Worm (Caenorhabditis elegans) whole organism, young adult: ENCODE results near the gene F58E2.2.

ENCODE experiments used
- B0019.2 ChIP-seq: fragments of 200-800 bp; sonication (Bioruptor generic); conservative IDR thresholded peaks from 2 replicates; pipeline ENCODE4 v1.3.6; 2022; ENCODE audit warnings: missing genetic modification reagents, missing genetic modification characterization, missing compliant biosample characterization
- C06A6.2 ChIP-seq: fragments of 200-800 bp; sonication (Bioruptor generic); conservative IDR thresholded peaks from 2 replicates; pipeline ENCODE4 v1.3.6; 2022; ENCODE audit warnings: missing genetic modification characterization, missing compliant biosample characterization
- F10E7.11 ChIP-seq: sonication (generic microtip); optimal IDR thresholded peaks from 2 replicates; lab custom pipeline; 2017; ENCODE audit warnings: mild to moderate bottlenecking, missing genetic modification characterization, moderate library complexity, missing compliant biosample characterization
- F23B12.7 ChIP-seq: sonication (generic microtip); optimal IDR thresholded peaks from 2 replicates; lab custom pipeline; 2017; ENCODE audit warnings: missing genetic modification characterization, mild to moderate bottlenecking, missing compliant biosample characterization, antibody characterized with exemption, moderate library complexity; ENCODE audit not compliant: insufficient read depth
- F52B5.7 ChIP-seq: sonication (generic microtip); optimal IDR thresholded peaks from 2 replicates; lab custom pipeline; 2016; ENCODE audit warnings: mild to moderate bottlenecking, missing genetic modification characterization, missing compliant biosample characterization
- F55B11.4 ChIP-seq: sonication (generic microtip); optimal IDR thresholded peaks from 2 replicates; lab custom pipeline; 2016; ENCODE audit warnings: missing compliant biosample characterization, missing genetic modification characterization, borderline replicate concordance; ENCODE audit not compliant: insufficient read depth
- T26A5.8 ChIP-seq: sonication (generic microtip); optimal IDR thresholded peaks from 2 replicates; lab custom pipeline; 2016; ENCODE audit warnings: missing genetic modification characterization, missing compliant biosample characterization
- Y53G8AR.9 ChIP-seq: fragments of 200-800 bp; sonication (Bioruptor generic); conservative IDR thresholded peaks from 2 replicates; pipeline ENCODE4 v1.3.6; 2022; ENCODE audit warnings: missing genetic modification reagents, missing genetic modification characterization, missing compliant biosample characterization
- Y67H2A.10 ChIP-seq: fragments of 200-800 bp; sonication (Bioruptor generic); conservative IDR thresholded peaks from 2 replicates; pipeline ENCODE4 v1.3.6; 2022; ENCODE audit warnings: missing genetic modification reagents, missing genetic modification characterization, missing compliant biosample characterization
- Y79H2A.3 ChIP-seq: fragments of 200-800 bp; sonication (Bioruptor generic); conservative IDR thresholded peaks from 2 replicates; pipeline ENCODE4 v1.3.6; 2022; ENCODE audit warnings: missing genetic modification reagents, missing genetic modification characterization, missing compliant biosample characterization
- Y95B8A.8 ChIP-seq: fragments of 200-800 bp; sonication (Bioruptor generic); IDR thresholded peaks from 2 replicates; pipeline ENCODE4 v1.3.6; 2022; ENCODE audit warnings: missing genetic modification reagents, missing genetic modification characterization, missing compliant biosample characterization
- akir-1 ChIP-seq: fragments of 200-800 bp; sonication (Bioruptor generic); optimal IDR thresholded peaks from 2 replicates; lab custom pipeline; 2018; ENCODE audit warnings: mild to moderate bottlenecking, missing genetic modification characterization, moderate library complexity, missing compliant biosample characterization
- aptf-2 ChIP-seq: fragments of 200-800 bp; sonication (Bioruptor generic); conservative IDR thresholded peaks from 2 replicates; pipeline ENCODE4 v1.3.6; 2022; ENCODE audit warnings: missing genetic modification reagents, missing genetic modification characterization, missing compliant biosample characterization
- attf-5 ChIP-seq: fragments of 200-800 bp; sonication (Bioruptor generic); optimal IDR thresholded peaks from 2 replicates; lab custom pipeline; 2018; ENCODE audit warnings: mild to moderate bottlenecking, missing genetic modification characterization, missing compliant biosample characterization
- ccch-3 ChIP-seq: fragments of 200-800 bp; sonication (Bioruptor generic); optimal IDR thresholded peaks from 2 replicates; lab custom pipeline; 2018; ENCODE audit warnings: mild to moderate bottlenecking, missing genetic modification characterization, missing compliant biosample characterization
- cebp-1 ChIP-seq, 2 experiments: fragments of 200-800 bp in 1 of 2; sonication (Bioruptor generic) in 1 of 2; sonication (generic microtip) in 1 of 2; IDR thresholded peaks in 1 of 2; optimal IDR thresholded peaks in 1 of 2; 2 replicates each; pipeline versions ENCODE4 v1.3.6 to Lab custom; 2017 to 2022; ENCODE audit warnings: missing compliant biosample characterization in 2 of 2, missing genetic modification characterization in 2 of 2, mild to moderate bottlenecking in 1 of 2, missing genetic modification reagents in 1 of 2, moderate library complexity in 1 of 2
- ceh-58 ChIP-seq: fragments of 200-800 bp; sonication (Bioruptor generic); IDR thresholded peaks from 2 replicates; pipeline ENCODE4 v1.3.6; 2022; ENCODE audit warnings: missing genetic modification characterization, missing compliant biosample characterization
- ceh-91 ChIP-seq: fragments of 200-800 bp; sonication (Bioruptor generic); IDR thresholded peaks from 2 replicates; pipeline ENCODE4 v1.3.6; 2022; ENCODE audit warnings: missing genetic modification reagents, missing genetic modification characterization, missing compliant biosample characterization
- chd-7 ChIP-seq: sonication (generic microtip); optimal IDR thresholded peaks from 2 replicates; lab custom pipeline; 2016; ENCODE audit warnings: mild to moderate bottlenecking, missing genetic modification characterization, moderate library complexity, missing compliant biosample characterization
- egl-44 ChIP-seq: fragments of 200-800 bp; sonication (Bioruptor generic); IDR thresholded peaks from 2 replicates; pipeline ENCODE4 v1.3.6; 2022; ENCODE audit warnings: missing genetic modification reagents, missing genetic modification characterization, missing compliant biosample characterization
- him-1 ChIP-seq: sonication (generic microtip); optimal IDR thresholded peaks from 2 replicates; lab custom pipeline; 2016; ENCODE audit warnings: missing genotype, missing genetic modification reagents, missing genetic modification characterization, missing compliant biosample characterization
- hlh-12 ChIP-seq: sonication (generic microtip); optimal IDR thresholded peaks from 2 replicates; lab custom pipeline; 2016; ENCODE audit warnings: missing genetic modification characterization, missing compliant biosample characterization
- hmg-1.2 ChIP-seq: fragments of 200-800 bp; sonication (Bioruptor generic); IDR thresholded peaks from 2 replicates; pipeline ENCODE4 v1.3.6; 2022; ENCODE audit warnings: missing genetic modification reagents, missing genetic modification characterization, missing compliant biosample characterization
- hrde-1 ChIP-seq: sonication (generic microtip); optimal IDR thresholded peaks from 2 replicates; lab custom pipeline; 2016; ENCODE audit warnings: missing genetic modification characterization, mild to moderate bottlenecking, missing compliant biosample characterization, moderate library complexity, missing genotype, missing genetic modification reagents, borderline replicate concordance
- hsf-1 ChIP-seq: fragments of 200-800 bp; sonication (Bioruptor generic); IDR thresholded peaks from 2 replicates; pipeline ENCODE4 v1.3.6; 2022; ENCODE audit warnings: missing genetic modification reagents, missing genetic modification characterization, missing compliant biosample characterization
- lin-54 ChIP-seq: fragments of 200-800 bp; sonication (Bioruptor generic); optimal IDR thresholded peaks from 2 replicates; lab custom pipeline; 2018; ENCODE audit warnings: mild to moderate bottlenecking, missing genetic modification characterization, missing compliant biosample characterization
- lir-1 ChIP-seq: fragments of 200-800 bp; sonication (Bioruptor generic); conservative IDR thresholded peaks from 2 replicates; pipeline ENCODE4 v1.3.6; 2022; ENCODE audit warnings: missing genetic modification reagents, missing genetic modification characterization, missing compliant biosample characterization
- madf-10 ChIP-seq: sonication (generic microtip); optimal IDR thresholded peaks from 2 replicates; lab custom pipeline; 2016; ENCODE audit warnings: mild to moderate bottlenecking, missing genetic modification characterization, missing compliant biosample characterization
- mxl-1 ChIP-seq: sonication (generic microtip); optimal IDR thresholded peaks from 2 replicates; lab custom pipeline; 2016; ENCODE audit warnings: missing genetic modification characterization, missing compliant biosample characterization
- nhr-120 ChIP-seq: fragments of 200-800 bp; sonication (Bioruptor generic); IDR thresholded peaks from 2 replicates; pipeline ENCODE4 v1.3.6; 2022; ENCODE audit warnings: missing genetic modification characterization, missing compliant biosample characterization
- pbrm-1 ChIP-seq: fragments of 200-800 bp; sonication (Bioruptor generic); IDR thresholded peaks from 2 replicates; pipeline ENCODE4 v1.3.6; 2022; ENCODE audit warnings: missing genetic modification reagents, missing genetic modification characterization, missing compliant biosample characterization
- repo-1 ChIP-seq: sonication (generic microtip); optimal IDR thresholded peaks from 2 replicates; lab custom pipeline; 2017; ENCODE audit warnings: mild to moderate bottlenecking, missing genetic modification characterization, missing compliant biosample characterization
- snpc-1.1 ChIP-seq: sonication (generic microtip); optimal IDR thresholded peaks from 2 replicates; lab custom pipeline; 2017; ENCODE audit warnings: missing genetic modification characterization, mild to moderate bottlenecking, missing compliant biosample characterization, antibody characterized with exemption, moderate library complexity, missing genotype, missing genetic modification reagents; ENCODE audit not compliant: insufficient read depth
- snpc-3.4 ChIP-seq: sonication (generic microtip); optimal IDR thresholded peaks from 2 replicates; lab custom pipeline; 2017; ENCODE audit warnings: missing genetic modification characterization, mild to moderate bottlenecking, missing compliant biosample characterization, antibody characterized with exemption, moderate library complexity, missing genotype, missing genetic modification reagents
- sptf-2 ChIP-seq: fragments of 200-800 bp; sonication (Bioruptor generic); optimal IDR thresholded peaks from 2 replicates; lab custom pipeline; 2018; ENCODE audit warnings: mild to moderate bottlenecking, missing genetic modification characterization, missing compliant biosample characterization
- unc-130 ChIP-seq: sonication (generic microtip); optimal IDR thresholded peaks from 2 replicates; lab custom pipeline; 2016; ENCODE audit warnings: missing genetic modification reagents, missing genetic modification characterization, missing compliant biosample characterization
- unc-62 ChIP-seq: fragments of 150-350 bp; optimal IDR thresholded peaks from 2 replicates; lab custom pipeline; 2014; ENCODE audit warnings: missing biosample characterization, missing genetic modification reagents, missing genetic modification characterization
- ztf-25 ChIP-seq: fragments of 200-800 bp; sonication (Bioruptor generic); IDR thresholded peaks from 2 replicates; pipeline ENCODE4 v1.3.6; 2022; ENCODE audit warnings: missing genetic modification reagents, missing genetic modification characterization, missing compliant biosample characterization

F58E2.2 gene

DNA sequence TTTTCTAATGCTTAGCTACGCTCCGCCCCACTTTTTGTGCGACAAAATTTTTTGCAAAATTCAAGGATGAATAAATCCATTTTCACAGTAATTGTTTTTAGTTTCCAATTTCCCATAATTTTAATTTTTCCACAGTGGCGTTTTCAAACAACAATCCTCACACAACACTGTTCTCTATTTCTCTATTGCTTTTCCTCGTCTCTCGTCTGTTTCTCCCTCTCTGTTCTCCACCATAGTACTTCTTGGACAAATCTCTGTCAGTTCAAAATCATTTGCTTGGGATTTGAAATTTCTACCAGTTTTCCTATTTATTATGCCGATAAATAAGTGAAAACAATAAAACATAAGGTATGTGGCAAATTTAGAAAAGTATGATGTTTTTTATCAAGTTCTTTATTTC lies 6.6 kb upstream of the F58E2.2 start, which contains the start of gene F58E2.4:
F58E2.4 (plus strand) TSS at position 134 of the 400 bp plus-strand sequence.
- TF ChIP-seq aptf-2 (GFP tag; lab: Robert Waterston, UW): no peak
- peak; percentile 67; the same call in 1 of the 2 replicates for TF ChIP-seq hmg-1.2 (GFP tag; lab: Robert Waterston, UW)
- no peak for TF ChIP-seq egl-44 (GFP tag; lab: Robert Waterston, UW)

DNA sequence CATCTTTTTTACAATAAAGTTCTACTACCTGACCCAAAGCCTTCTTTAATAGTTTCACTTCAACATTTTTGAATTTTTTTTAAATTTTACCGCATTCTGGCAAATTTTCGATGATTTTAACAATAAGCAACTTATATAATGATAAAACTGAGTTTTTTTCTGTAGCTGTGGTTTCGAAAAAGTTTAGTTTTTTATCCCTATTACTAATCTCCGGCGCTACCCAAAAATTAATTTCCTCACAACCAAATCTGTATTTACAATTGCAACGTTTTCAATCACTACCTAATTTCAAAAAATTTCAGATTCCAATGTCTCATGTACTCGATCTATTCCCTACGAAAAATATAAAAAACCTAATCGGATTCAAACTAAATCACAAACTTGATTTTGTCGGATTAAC lies 2.7 kb upstream of the F58E2.2 start, which contains the start of gene F58E2.3:
F58E2.3 (plus strand) TSS at position 301 of the 400 bp plus-strand sequence.
- TF ChIP-seq F52B5.7 (tag; lab: Kevin White, UChicago): no peak
- no peak for TF ChIP-seq Y67H2A.10 (GFP tag; lab: Robert Waterston, UW)
- no peak for TF ChIP-seq hmg-1.2 (GFP tag; lab: Robert Waterston, UW)
- TF ChIP-seq ceh-58 (GFP tag; lab: Robert Waterston, UW): no peak
- TF ChIP-seq C06A6.2: no peak
- TF ChIP-seq snpc-1.1 (tag; lab: Kevin White, UChicago): no peak
- TF ChIP-seq ztf-25: no peak
- no peak for TF ChIP-seq unc-130 (GFP tag; lab: Kevin White, UChicago)

DNA sequence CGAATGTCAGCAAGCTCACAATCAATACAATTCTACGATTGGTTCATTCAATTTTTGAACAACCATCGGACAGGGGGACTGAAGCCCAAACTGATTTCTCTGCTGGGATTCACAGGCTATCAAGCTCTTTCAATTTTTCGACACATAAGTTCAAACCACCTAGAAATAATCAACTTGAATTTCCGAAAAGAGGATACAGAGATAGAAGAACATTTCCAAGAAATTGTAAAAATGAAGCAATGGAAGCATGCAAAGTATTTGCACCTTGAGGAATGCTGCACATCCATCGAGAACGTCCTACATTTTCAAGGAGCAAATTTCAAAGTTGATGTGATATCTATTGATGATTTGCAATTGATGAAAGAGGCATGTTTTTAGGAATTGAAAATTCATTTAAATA lies 2.1 kb upstream of the F58E2.2 start:
- TF ChIP-seq Y79H2A.3: no peak

DNA sequence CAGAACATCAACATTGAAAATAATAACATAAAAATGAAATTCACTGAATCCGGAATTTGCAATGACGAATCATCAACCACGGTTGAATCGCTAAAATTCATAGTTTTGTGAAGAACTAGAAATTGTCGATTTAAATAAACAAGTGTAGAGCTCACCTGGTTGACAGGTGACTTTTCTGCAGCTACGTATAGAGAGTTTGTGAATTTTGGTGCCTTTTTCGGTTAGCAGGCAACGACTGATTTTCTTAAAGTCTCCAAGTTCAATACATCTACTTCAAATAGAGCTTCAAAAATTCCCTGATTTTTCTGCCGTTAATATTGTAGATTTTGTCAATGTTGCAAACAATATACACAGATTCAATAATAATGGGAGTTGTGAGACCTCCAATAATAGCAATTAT lies 7.3 kb downstream of the F58E2.2 start, which contains the start of gene srz-69:
srz-69 (minus strand) TSS at position 101 of the 400 bp plus-strand sequence.
- no peak for TF ChIP-seq hrde-1
- no peak for TF ChIP-seq ceh-91 (GFP tag; lab: Robert Waterston, UW)
- TF ChIP-seq snpc-3.4 (tag; lab: Kevin White, UChicago): no peak
- no peak for TF ChIP-seq F52B5.7 (tag; lab: Kevin White, UChicago)
- no peak for TF ChIP-seq nhr-120 (GFP tag; lab: Robert Waterston, UW)
- no peak for TF ChIP-seq ccch-3 (GFP tag; lab: Kevin White, UChicago)
- TF ChIP-seq akir-1: no peak
- TF ChIP-seq Y53G8AR.9 (GFP tag; lab: Robert Waterston, UW): no peak
- TF ChIP-seq F10E7.11: no peak
- TF ChIP-seq pbrm-1 (GFP tag; lab: Robert Waterston, UW): no peak
- TF ChIP-seq lin-54 (GFP tag; lab: Kevin White, UChicago): no peak
- TF ChIP-seq B0019.2 (GFP tag; lab: Robert Waterston, UW): no peak
- TF ChIP-seq attf-5 (GFP tag; lab: Kevin White, UChicago): no peak
- TF ChIP-seq F55B11.4 (tag; lab: Kevin White, UChicago): no peak
- TF ChIP-seq hsf-1 (GFP tag; lab: Robert Waterston, UW): no peak
- no peak for TF ChIP-seq C06A6.2
- no peak for TF ChIP-seq ztf-25
- TF ChIP-seq him-1 (tag; lab: Kevin White, UChicago): no peak
- TF ChIP-seq chd-7: no peak
- TF ChIP-seq mxl-1 (tag; lab: Kevin White, UChicago): no peak

DNA sequence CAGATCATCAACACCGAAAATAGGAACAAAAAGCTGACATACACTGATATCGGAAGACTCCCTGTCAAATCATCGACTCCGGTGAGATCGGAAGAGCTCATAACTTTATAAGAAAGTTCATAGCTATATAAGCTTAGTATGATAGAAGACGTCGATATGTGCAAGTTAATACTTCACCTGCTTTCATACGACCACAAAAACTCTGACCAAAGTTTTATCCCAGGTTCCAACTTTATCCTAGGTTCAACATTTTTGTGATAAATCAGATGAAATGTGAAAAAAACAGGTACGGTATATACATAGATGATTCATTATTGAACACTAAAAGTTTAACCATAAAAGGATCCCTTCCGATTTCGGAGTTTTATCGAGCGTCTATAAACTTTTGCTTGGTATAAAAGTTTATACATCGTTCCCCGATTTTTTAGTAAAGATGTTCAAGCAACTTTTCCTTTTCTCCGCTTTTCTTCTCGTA lies 9.1 kb downstream of the F58E2.2 start, which contains the start of the genes srz-70 and C09G12.5:
srz-70 (minus strand) TSS at position 101 of the 475 bp plus-strand sequence.
C09G12.5 (plus strand) TSS at position 425 of the 475 bp plus-strand sequence.
- no peak for TF ChIP-seq Y67H2A.10 (GFP tag; lab: Robert Waterston, UW)
- TF ChIP-seq hlh-12: no peak
- TF ChIP-seq sptf-2 (GFP tag; lab: Kevin White, UChicago): no peak
- TF ChIP-seq Y95B8A.8 (GFP tag; lab: Robert Waterston, UW): no peak
- no peak for TF ChIP-seq lir-1
- no peak for TF ChIP-seq F10E7.11
- no peak for TF ChIP-seq F23B12.7 (tag; lab: Kevin White, UChicago)
- no peak for TF ChIP-seq T26A5.8 (tag; lab: Kevin White, UChicago)
- no peak for TF ChIP-seq akir-1
- TF ChIP-seq madf-10: no peak
- TF ChIP-seq unc-62 (GFP tag; lab: Kevin White, UChicago): no peak
- no peak for TF ChIP-seq F52B5.7 (tag; lab: Kevin White, UChicago)
- no peak for TF ChIP-seq pbrm-1 (GFP tag; lab: Robert Waterston, UW)
- TF ChIP-seq cebp-1 (GFP tag; IDR thresholded peaks at IDR 0.05; lab: Robert Waterston, UW): no peak
- no peak for TF ChIP-seq cebp-1 (tag; optimal IDR thresholded peaks at IDR 0.05; lab: Kevin White, UChicago)
- TF ChIP-seq him-1 (tag; lab: Kevin White, UChicago): no peak
- no peak for TF ChIP-seq repo-1 (tag; lab: Kevin White, UChicago)
